Fruit fly (Drosophila melanogaster) whole organism, embryonic: ENCODE data around the gene TwdlC.
A peak's percentile ranks its signal among the peaks of the same experiment; 100 is the strongest.

Experiments
- Bteb2 ChIP-seq: fragments of 200-800 bp; sonication (Bioruptor generic); optimal IDR thresholded peaks from 2 replicates; lab custom pipeline; 2016; ENCODE audit warnings: missing biosample characterization, missing genetic modification characterization
- CG10366 ChIP-seq: fragments of 200-800 bp; sonication (Bioruptor generic); IDR thresholded peaks from 2 replicates; pipeline ENCODE4 v1.3.6; 2022; ENCODE audit warnings: missing biosample characterization, missing genetic modification characterization
- CG10462 ChIP-seq: fragments of 200-800 bp; sonication (Bioruptor generic); optimal IDR thresholded peaks from 2 replicates; lab custom pipeline; 2016; ENCODE audit warnings: missing biosample characterization, missing genetic modification characterization
- CG12219 ChIP-seq: fragments of 200-800 bp; sonication (Bioruptor generic); optimal IDR thresholded peaks from 3 replicates; lab custom pipeline; 2018; ENCODE audit warnings: missing biosample characterization, mild to moderate bottlenecking, missing genetic modification characterization
- CG12769 ChIP-seq: fragments of 200-800 bp; sonication (Bioruptor generic); optimal IDR thresholded peaks from 2 replicates; lab custom pipeline; 2019; ENCODE audit warnings: missing biosample characterization, mild to moderate bottlenecking, missing genetic modification characterization, moderate library complexity
- CG1529 ChIP-seq: fragments of 200-800 bp; sonication (Bioruptor generic); optimal IDR thresholded peaks from 3 replicates; lab custom pipeline; 2018; ENCODE audit warnings: missing biosample characterization, missing genetic modification characterization
- CG1603 ChIP-seq: fragments of 200-800 bp; sonication (Bioruptor generic); optimal IDR thresholded peaks from 2 replicates; lab custom pipeline; 2019; ENCODE audit warnings: missing biosample characterization, mild to moderate bottlenecking, missing genetic modification characterization, moderate library complexity
- CG1647 ChIP-seq: fragments of 200-800 bp; sonication (Bioruptor generic); optimal IDR thresholded peaks from 3 replicates; lab custom pipeline; 2016; ENCODE audit warnings: missing biosample characterization, missing genetic modification characterization
- CG16863 ChIP-seq: fragments of 200-800 bp; sonication (Bioruptor generic); optimal IDR thresholded peaks from 3 replicates; lab custom pipeline; 2016; ENCODE audit warnings: missing biosample characterization, missing genetic modification characterization
- CG17328 ChIP-seq: fragments of 200-800 bp; sonication (Bioruptor generic); IDR thresholded peaks from 2 replicates; pipeline ENCODE4 v1.3.6; 2022; ENCODE audit warnings: missing biosample characterization, missing genetic modification characterization
- CG17612 ChIP-seq: fragments of 200-800 bp; sonication (Bioruptor generic); IDR thresholded peaks from 2 replicates; pipeline ENCODE4 v1.3.6; 2022; ENCODE audit warnings: missing biosample characterization, missing genetic modification characterization
- CG18599 ChIP-seq: fragments of 200-800 bp; sonication (Bioruptor generic); optimal IDR thresholded peaks from 3 replicates; lab custom pipeline; 2017; ENCODE audit warnings: missing biosample characterization, missing genetic modification characterization, mild to moderate bottlenecking, moderate library complexity, missing genetic modification reagents
- CG18619 ChIP-seq: fragments of 200-800 bp; sonication (Bioruptor generic); optimal IDR thresholded peaks from 3 replicates; lab custom pipeline; 2017; ENCODE audit warnings: missing biosample characterization, mild to moderate bottlenecking, missing genetic modification characterization
- CG2678 ChIP-seq: fragments of 200-800 bp; sonication (Bioruptor generic); optimal IDR thresholded peaks from 3 replicates; lab custom pipeline; 2019; ENCODE audit warnings: missing biosample characterization, mild to moderate bottlenecking, missing genetic modification characterization, moderate library complexity
- CG3065 ChIP-seq: fragments of 200-800 bp; sonication (Bioruptor generic); optimal IDR thresholded peaks from 2 replicates; lab custom pipeline; 2016; ENCODE audit warnings: missing biosample characterization, missing genetic modification characterization
- CG32767 ChIP-seq: fragments of 200-800 bp; sonication (Bioruptor generic); IDR thresholded peaks from 2 replicates; pipeline ENCODE4 v1.3.6; 2022; ENCODE audit warnings: missing biosample characterization, missing genetic modification characterization
- CG3281 ChIP-seq: fragments of 200-800 bp; sonication (Bioruptor generic); optimal IDR thresholded peaks from 3 replicates; lab custom pipeline; 2017; ENCODE audit warnings: missing biosample characterization, mild to moderate bottlenecking, missing genetic modification characterization
- CG3726 ChIP-seq: fragments of 200-800 bp; sonication (Bioruptor generic); IDR thresholded peaks from 3 replicates; pipeline ENCODE4, ENCODE4 v1.3.6; 2022; ENCODE audit warnings: missing biosample characterization, missing genetic modification characterization
- CG3995 ChIP-seq: fragments of 200-800 bp; sonication (Bioruptor generic); optimal IDR thresholded peaks from 3 replicates; lab custom pipeline; 2016; ENCODE audit warnings: missing biosample characterization, missing genetic modification characterization
- CG42726 ChIP-seq: fragments of 200-800 bp; sonication (Bioruptor generic); IDR thresholded peaks from 2 replicates; pipeline ENCODE4 v1.3.6; 2022; ENCODE audit warnings: missing biosample characterization, missing genetic modification characterization; ENCODE audit not compliant: partially characterized antibody
- CG4404 ChIP-seq: fragments of 200-800 bp; sonication (Bioruptor generic); IDR thresholded peaks from 2 replicates; pipeline ENCODE4 v1.3.6; 2022; ENCODE audit warnings: missing biosample characterization, missing genetic modification characterization
- CG4617 ChIP-seq: fragments of 200-800 bp; sonication (Bioruptor generic); optimal IDR thresholded peaks from 3 replicates; lab custom pipeline; 2016; ENCODE audit warnings: missing biosample characterization, missing genetic modification characterization, borderline replicate concordance
- CG4707 ChIP-seq: fragments of 200-800 bp; sonication (Bioruptor generic); optimal IDR thresholded peaks from 2 replicates; lab custom pipeline; 2018; ENCODE audit warnings: missing biosample characterization, mild to moderate bottlenecking, missing genetic modification characterization, moderate library complexity
- CG7987 ChIP-seq: fragments of 200-800 bp; sonication (Bioruptor generic); optimal IDR thresholded peaks from 2 replicates; lab custom pipeline; 2018; ENCODE audit warnings: missing biosample characterization, mild to moderate bottlenecking, missing genetic modification characterization, moderate library complexity
- CG8944 ChIP-seq: fragments of 200-800 bp; sonication (Bioruptor generic); optimal IDR thresholded peaks from 3 replicates; lab custom pipeline; 2016; ENCODE audit warnings: missing biosample characterization, missing genetic modification characterization
- Dad ChIP-seq: fragments of 200-800 bp; sonication (Bioruptor generic); optimal IDR thresholded peaks from 3 replicates; lab custom pipeline; 2016; ENCODE audit warnings: missing biosample characterization, missing genetic modification characterization
- ERR ChIP-seq: fragments of 200-800 bp; sonication (Bioruptor generic); optimal IDR thresholded peaks from 2 replicates; lab custom pipeline; 2016; ENCODE audit warnings: missing biosample characterization, missing genetic modification characterization
- H2.0 ChIP-seq: fragments of 200-800 bp; sonication (Bioruptor generic); IDR thresholded peaks from 2 replicates; pipeline ENCODE4 v1.3.6; 2022; ENCODE audit warnings: missing biosample characterization, missing genetic modification characterization
- Hmr ChIP-seq: fragments of 200-800 bp; sonication (Bioruptor generic); optimal IDR thresholded peaks from 3 replicates; lab custom pipeline; 2017; ENCODE audit warnings: mild to moderate bottlenecking, missing biosample characterization, missing genetic modification reagents, missing genetic modification characterization
- Hr39 ChIP-seq: fragments of >200 bp; optimal IDR thresholded peaks from 2 replicates; lab custom pipeline; 2017
- Hsf ChIP-seq: fragments of 200-800 bp; sonication (Bioruptor generic); optimal IDR thresholded peaks from 3 replicates; lab custom pipeline; 2016; ENCODE audit warnings: missing biosample characterization, missing genetic modification characterization
- Med ChIP-seq: fragments of 200-800 bp; sonication (Bioruptor generic); peaks from one replicate; lab custom pipeline; 2016; ENCODE audit warnings: missing biosample characterization, missing genetic modification characterization, mild to moderate bottlenecking, inconsistent platforms, moderate library complexity
- Pdp1 ChIP-seq, 2 experiments: fragments of 200-800 bp; sonication (Bioruptor generic); optimal IDR thresholded peaks; 3 replicates each; lab custom pipeline; 2016; ENCODE audit warnings: missing biosample characterization in 2 of 2, missing genetic modification characterization in 2 of 2, mild to moderate bottlenecking in 1 of 2, moderate library complexity in 1 of 2
- Trl ChIP-seq, 3 experiments: fragments of >200 bp in 2 of 3; fragments of 200-800 bp in 1 of 3; sonication (Bioruptor generic) in 1 of 3; optimal IDR thresholded peaks; 2 replicates in 1 of 3; 3 replicates in 2 of 3; lab custom pipeline; 2016 to 2017; ENCODE audit warnings: missing biosample characterization in 1 of 3, missing genetic modification characterization in 1 of 3
- br ChIP-seq: fragments of >200 bp; optimal IDR thresholded peaks from 2 replicates; lab custom pipeline; 2017
- btn ChIP-seq: fragments of 200-800 bp; sonication (Bioruptor generic); optimal IDR thresholded peaks from 2 replicates; lab custom pipeline; 2016; ENCODE audit warnings: missing biosample characterization, missing genetic modification characterization
- chif ChIP-seq, 2 experiments: fragments of 200-800 bp; sonication (Bioruptor generic); optimal IDR thresholded peaks; 3 replicates each; lab custom pipeline; 2016; ENCODE audit warnings: missing biosample characterization in 2 of 2, missing genetic modification characterization in 2 of 2
- crc ChIP-seq: fragments of 200-800 bp; sonication (Bioruptor generic); optimal IDR thresholded peaks from 2 replicates; lab custom pipeline; 2016; ENCODE audit warnings: missing biosample characterization, missing genetic modification characterization
- danr ChIP-seq: fragments of 200-800 bp; sonication (Bioruptor generic); IDR thresholded peaks from 2 replicates; pipeline ENCODE4 v1.3.6; 2022; ENCODE audit warnings: missing biosample characterization, missing genetic modification characterization
- dpn ChIP-seq, 2 experiments: fragments of 200-800 bp; sonication (Bioruptor generic); optimal IDR thresholded peaks; 3 replicates each; lab custom pipeline; 2016; ENCODE audit warnings: missing biosample characterization in 2 of 2, missing genetic modification characterization in 2 of 2
- fd96Cb ChIP-seq: fragments of 200-800 bp; sonication (Bioruptor generic); optimal IDR thresholded peaks from 2 replicates; lab custom pipeline; 2018; ENCODE audit warnings: missing biosample characterization, mild to moderate bottlenecking, missing genetic modification characterization, moderate library complexity
- fu2 ChIP-seq: fragments of 200-800 bp; sonication (Bioruptor generic); optimal IDR thresholded peaks from 2 replicates; lab custom pipeline; 2016; ENCODE audit warnings: missing biosample characterization, missing genetic modification characterization
- gce ChIP-seq: fragments of 200-800 bp; sonication (Bioruptor generic); IDR thresholded peaks from 3 replicates; pipeline ENCODE4 v1.3.6; 2022; ENCODE audit warnings: missing biosample characterization, missing genetic modification characterization
- lilli ChIP-seq: fragments of 200-800 bp; sonication (Bioruptor generic); optimal IDR thresholded peaks from 3 replicates; lab custom pipeline; 2016; ENCODE audit warnings: missing biosample characterization, missing genetic modification characterization
- nau ChIP-seq: fragments of 200-800 bp; sonication (Bioruptor generic); optimal IDR thresholded peaks from 3 replicates; lab custom pipeline; 2017; ENCODE audit warnings: missing biosample characterization, mild to moderate bottlenecking, missing genetic modification characterization, missing genetic modification reagents
- pb ChIP-seq: fragments of 200-800 bp; sonication (Bioruptor generic); optimal IDR thresholded peaks from 3 replicates; lab custom pipeline; 2016; ENCODE audit warnings: missing biosample characterization, missing genetic modification characterization
- ranshi ChIP-seq: fragments of 200-800 bp; sonication (Bioruptor generic); IDR thresholded peaks from 2 replicates; pipeline ENCODE4 v1.3.6; 2022; ENCODE audit warnings: missing biosample characterization, missing genetic modification characterization
- salm ChIP-seq: fragments of 200-800 bp; sonication (Bioruptor generic); optimal IDR thresholded peaks from 2 replicates; lab custom pipeline; 2018; ENCODE audit warnings: missing biosample characterization, mild to moderate bottlenecking, missing genetic modification characterization
- stwl ChIP-seq: fragments of 200-800 bp; sonication (Bioruptor generic); optimal IDR thresholded peaks from 3 replicates; lab custom pipeline; 2018; ENCODE audit warnings: missing biosample characterization, mild to moderate bottlenecking, missing genetic modification characterization, moderate library complexity
- tap ChIP-seq: fragments of 200-800 bp; optimal IDR thresholded peaks from 3 replicates; lab custom pipeline; 2019; ENCODE audit warnings: missing biosample characterization, mild to moderate bottlenecking, missing genetic modification characterization, moderate library complexity
- zen ChIP-seq: fragments of 200-800 bp; sonication (Bioruptor generic); optimal IDR thresholded peaks from 3 replicates; lab custom pipeline; 2018; ENCODE audit warnings: missing biosample characterization, mild to moderate bottlenecking, missing genetic modification characterization, moderate library complexity
- zfh2 ChIP-seq: fragments of 200-800 bp; sonication (Bioruptor generic); optimal IDR thresholded peaks from 2 replicates; lab custom pipeline; 2016; ENCODE audit warnings: missing biosample characterization, missing genetic modification characterization

TwdlC gene

DNA sequence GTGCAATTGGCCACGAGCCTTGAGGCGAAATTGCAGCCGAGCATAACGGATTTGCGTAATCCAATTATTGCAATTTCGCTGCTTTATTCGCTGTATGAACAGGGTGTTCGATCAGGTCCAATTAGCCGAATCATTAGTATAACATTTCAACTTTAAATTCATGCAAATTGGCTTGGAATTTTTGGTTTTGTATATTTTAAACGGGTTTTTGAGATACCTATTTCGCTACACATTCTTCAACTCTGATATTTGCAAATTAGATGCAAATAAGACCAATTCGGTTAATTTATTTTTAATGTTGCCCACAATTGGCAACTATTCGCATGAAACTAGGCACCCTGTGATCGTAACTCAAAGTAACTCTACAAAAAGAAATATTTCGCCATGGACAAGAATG is 41.2 kb upstream of the TwdlC start (continued):
- TF ChIP-seq ERR (GFP tag; lab: Kevin White, UChicago) = no peak
- peak; percentile 43 for TF ChIP-seq lilli (GFP tag; lab: Kevin White, UChicago)
- no peak for TF ChIP-seq CG18619 (GFP tag; lab: Kevin White, UChicago)
- peak; percentile 43 for TF ChIP-seq fu2 (GFP tag; lab: Kevin White, UChicago)
- TF ChIP-seq Hmr (GFP tag; lab: Kevin White, UChicago) = no peak
- peak; percentile 29; the same call in 1 of the 3 replicates for TF ChIP-seq gce (GFP tag; lab: Robert Waterston, UW)
- TF ChIP-seq CG1529 (GFP tag; lab: Kevin White, UChicago) = no peak
- TF ChIP-seq CG42726 = no peak
- no peak for TF ChIP-seq Dad (GFP tag; lab: Kevin White, UChicago)
- TF ChIP-seq CG3281 (GFP tag; lab: Kevin White, UChicago) = peak; percentile 21
- no peak for TF ChIP-seq tap (tag; lab: Kevin White, UChicago)
- TF ChIP-seq chif (GFP tag; optimal IDR thresholded peaks at IDR 0.05; lab: Kevin White, UChicago) = peak in 1 of 2 experiments; percentile 48
- TF ChIP-seq CG10366 (GFP tag; lab: Robert Waterston, UW) = peak; percentile 48
- no peak for TF ChIP-seq CG3726
- TF ChIP-seq CG32767 (GFP tag; lab: Robert Waterston, UW) = no peak
- peak in 1 of 2 experiments; percentile 49 for TF ChIP-seq dpn (GFP tag; optimal IDR thresholded peaks at IDR 0.05; lab: Kevin White, UChicago)
- TF ChIP-seq CG4404 = no peak
- no peak for TF ChIP-seq Hr39 (lab: Kevin White, UChicago)
- no peak for TF ChIP-seq CG3065 (GFP tag; lab: Kevin White, UChicago)
- TF ChIP-seq crc (GFP tag; lab: Kevin White, UChicago) = peak; percentile 25
- TF ChIP-seq CG18599 = no peak
- TF ChIP-seq CG4707 (GFP tag; lab: Kevin White, UChicago) = no peak
- peak; percentile 7; the same call in 1 of the 2 replicates for TF ChIP-seq H2.0 (GFP tag; lab: Robert Waterston, UW)
- no peak for TF ChIP-seq br (lab: Kevin White, UChicago)
- TF ChIP-seq Hsf (GFP tag; lab: Kevin White, UChicago) = peak; percentile 57
- peak; percentile 49 for TF ChIP-seq zfh2
- TF ChIP-seq Med = peak; percentile 85
- no peak for TF ChIP-seq CG4617 (GFP tag; lab: Kevin White, UChicago)
- TF ChIP-seq pb (GFP tag; lab: Kevin White, UChicago) = no peak
- TF ChIP-seq danr (GFP tag; lab: Robert Waterston, UW) = no peak
- TF ChIP-seq CG2678 = peak; percentile 8
- TF ChIP-seq CG1603 (tag; lab: Kevin White, UChicago) = peak; percentile 48
- TF ChIP-seq Bteb2 (GFP tag; lab: Kevin White, UChicago) = no peak
- TF ChIP-seq CG8944 (GFP tag; lab: Kevin White, UChicago) = no peak
- TF ChIP-seq CG17328 (GFP tag; lab: Robert Waterston, UW) = no peak
- TF ChIP-seq CG10462 (GFP tag; lab: Kevin White, UChicago) = no peak
- TF ChIP-seq salm = no peak
- TF ChIP-seq CG1647 = no peak
- TF ChIP-seq Trl (optimal IDR thresholded peaks at IDR 0.05; lab: Kevin White, UChicago) = no peak
- peak; percentile 35 for TF ChIP-seq Trl (GFP tag; optimal IDR thresholded peaks at IDR 0.05; lab: Kevin White, UChicago)
- no peak for TF ChIP-seq nau (GFP tag; lab: Kevin White, UChicago)
- peak; percentile 28 for TF ChIP-seq fd96Cb
- TF ChIP-seq CG12769 (tag; lab: Kevin White, UChicago) = peak; percentile 44
- TF ChIP-seq CG3995 (GFP tag; lab: Kevin White, UChicago) = no peak
- no peak for TF ChIP-seq stwl (tag; lab: Kevin White, UChicago)
- no peak for TF ChIP-seq zen (tag; lab: Kevin White, UChicago)
- TF ChIP-seq Pdp1 (GFP tag; optimal IDR thresholded peaks at IDR 0.05; lab: Kevin White, UChicago) = peak in 1 of 2 experiments; percentile 22
- 0 out of 2 replicates have a peak, but pooled peaks have one; percentile 9 for TF ChIP-seq ranshi (GFP tag; lab: Robert Waterston, UW)
- TF ChIP-seq CG16863 (GFP tag; lab: Kevin White, UChicago) = no peak
- no peak for TF ChIP-seq CG12219 (GFP tag; lab: Kevin White, UChicago)
- TF ChIP-seq CG17612 = no peak
- TF ChIP-seq CG7987 = no peak
- TF ChIP-seq btn (GFP tag; lab: Kevin White, UChicago) = peak; percentile 2
